Fruit fly (Drosophila melanogaster) whole organism, embryonic: ENCODE results near the gene CG4218.

Experiments used
- Awh ChIP-seq: fragments of 200-800 bp; sonication (Bioruptor generic); IDR thresholded peaks from 2 replicates; pipeline ENCODE4, ENCODE4 v1.3.6; 2022; ENCODE audit warnings: missing biosample characterization, missing genetic modification characterization
- Bgb ChIP-seq: fragments of 200-800 bp; sonication (Bioruptor generic); IDR thresholded peaks from 2 replicates; pipeline ENCODE4 v1.3.6; 2022; ENCODE audit warnings: missing biosample characterization, missing genetic modification characterization; ENCODE audit not compliant: partially characterized antibody
- Bteb2 ChIP-seq: fragments of 200-800 bp; sonication (Bioruptor generic); optimal IDR thresholded peaks from 2 replicates; lab custom pipeline; 2016; ENCODE audit warnings: missing biosample characterization, missing genetic modification characterization
- CG10543 ChIP-seq: fragments of 200-800 bp; sonication (Bioruptor generic); optimal IDR thresholded peaks from 3 replicates; lab custom pipeline; 2017; ENCODE audit warnings: missing biosample characterization, mild to moderate bottlenecking, missing genetic modification characterization, moderate library complexity
- CG12744 ChIP-seq: fragments of 200-800 bp; sonication (Bioruptor generic); optimal IDR thresholded peaks from 2 replicates; lab custom pipeline; 2016; ENCODE audit warnings: missing biosample characterization, missing genetic modification characterization
- CG12769 ChIP-seq: fragments of 200-800 bp; sonication (Bioruptor generic); optimal IDR thresholded peaks from 2 replicates; lab custom pipeline; 2019; ENCODE audit warnings: missing biosample characterization, mild to moderate bottlenecking, missing genetic modification characterization, moderate library complexity
- CG14014 ChIP-seq: fragments of 200-800 bp; sonication (Bioruptor generic); IDR thresholded peaks from 2 replicates; pipeline ENCODE4 v1.3.6; 2022; ENCODE audit warnings: missing biosample characterization, missing genetic modification characterization
- CG16779 ChIP-seq: fragments of 200-800 bp; sonication (Bioruptor generic); IDR thresholded peaks from 2 replicates; pipeline ENCODE4 v1.3.6; 2022; ENCODE audit warnings: missing biosample characterization, missing genetic modification characterization
- CG16863 ChIP-seq: fragments of 200-800 bp; sonication (Bioruptor generic); optimal IDR thresholded peaks from 3 replicates; lab custom pipeline; 2016; ENCODE audit warnings: missing biosample characterization, missing genetic modification characterization
- CG17802 ChIP-seq: fragments of 200-800 bp; sonication (Bioruptor generic); optimal IDR thresholded peaks from 2 replicates; lab custom pipeline; 2018; ENCODE audit warnings: missing biosample characterization, mild to moderate bottlenecking, missing genetic modification characterization, moderate library complexity
- CG17912 ChIP-seq: fragments of 200-800 bp; sonication (Bioruptor generic); optimal IDR thresholded peaks from 2 replicates; lab custom pipeline; 2018; ENCODE audit warnings: missing biosample characterization, mild to moderate bottlenecking, missing genetic modification characterization
- CG18619 ChIP-seq: fragments of 200-800 bp; sonication (Bioruptor generic); optimal IDR thresholded peaks from 3 replicates; lab custom pipeline; 2017; ENCODE audit warnings: missing biosample characterization, mild to moderate bottlenecking, missing genetic modification characterization
- CG2120 ChIP-seq: fragments of 200-800 bp; sonication (Bioruptor generic); optimal IDR thresholded peaks from 3 replicates; lab custom pipeline; 2016; ENCODE audit warnings: missing biosample characterization, missing genetic modification characterization
- CG31365 ChIP-seq: fragments of 200-800 bp; sonication (Bioruptor generic); optimal IDR thresholded peaks from 2 replicates; lab custom pipeline; 2018; ENCODE audit warnings: missing biosample characterization, mild to moderate bottlenecking, missing genetic modification characterization
- CG32772 ChIP-seq: fragments of 200-800 bp; sonication (Bioruptor generic); IDR thresholded peaks from 2 replicates; pipeline ENCODE4 v1.3.6; 2022; ENCODE audit warnings: missing biosample characterization, missing genetic modification characterization
- CG42726 ChIP-seq: fragments of 200-800 bp; sonication (Bioruptor generic); IDR thresholded peaks from 2 replicates; pipeline ENCODE4 v1.3.6; 2022; ENCODE audit warnings: missing biosample characterization, missing genetic modification characterization; ENCODE audit not compliant: partially characterized antibody
- CG5180 ChIP-seq: fragments of 200-800 bp; sonication (Bioruptor generic); optimal IDR thresholded peaks from 3 replicates; lab custom pipeline; 2017; ENCODE audit warnings: missing biosample characterization, missing genetic modification characterization, mild to moderate bottlenecking, moderate library complexity, missing genetic modification reagents
- CG6272 ChIP-seq: fragments of 200-800 bp; sonication (Bioruptor generic); IDR thresholded peaks from 2 replicates; pipeline ENCODE4 v1.3.6; 2022; ENCODE audit warnings: missing biosample characterization, missing genetic modification characterization
- CG8281 ChIP-seq: fragments of 200-800 bp; sonication (Bioruptor generic); optimal IDR thresholded peaks from 2 replicates; lab custom pipeline; 2018; ENCODE audit warnings: missing biosample characterization, mild to moderate bottlenecking, missing genetic modification characterization, moderate library complexity
- CG8290 ChIP-seq, 3 experiments: fragments of 200-800 bp; sonication (Bioruptor generic); optimal IDR thresholded peaks; 2 replicates each; lab custom pipeline; 2016 to 2019; ENCODE audit warnings: missing biosample characterization in 3 of 3, missing genetic modification characterization in 3 of 3, mild to moderate bottlenecking in 2 of 3, moderate library complexity in 1 of 3
- Camta ChIP-seq: fragments of 200-800 bp; sonication (Bioruptor generic); optimal IDR thresholded peaks from 2 replicates; lab custom pipeline; 2016; ENCODE audit warnings: missing biosample characterization, missing genetic modification characterization
- Dip3 ChIP-seq: fragments of 200-800 bp; sonication (Bioruptor generic); optimal IDR thresholded peaks from 3 replicates; lab custom pipeline; 2016; ENCODE audit warnings: missing biosample characterization, missing genetic modification characterization
- Kr ChIP-seq: fragments of 200-800 bp; sonication (Bioruptor generic); optimal IDR thresholded peaks from 2 replicates; lab custom pipeline; 2017; ENCODE audit warnings: missing biosample characterization, mild to moderate bottlenecking, missing genetic modification characterization
- Med ChIP-seq: fragments of 200-800 bp; sonication (Bioruptor generic); peaks from one replicate; lab custom pipeline; 2016; ENCODE audit warnings: missing biosample characterization, missing genetic modification characterization, mild to moderate bottlenecking, inconsistent platforms, moderate library complexity
- Opbp ChIP-seq: fragments of 200-800 bp; sonication (Bioruptor generic); IDR thresholded peaks from 3 replicates; pipeline ENCODE4 v1.3.6; 2022; ENCODE audit warnings: missing biosample characterization, missing genetic modification characterization; ENCODE audit not compliant: partially characterized antibody
- Pdp1 ChIP-seq, 2 experiments: fragments of 200-800 bp; sonication (Bioruptor generic); optimal IDR thresholded peaks; 3 replicates each; lab custom pipeline; 2016; ENCODE audit warnings: missing biosample characterization in 2 of 2, missing genetic modification characterization in 2 of 2, mild to moderate bottlenecking in 1 of 2, moderate library complexity in 1 of 2
- Poxn ChIP-seq: fragments of 200-800 bp; sonication (Bioruptor generic); IDR thresholded peaks from 2 replicates; pipeline ENCODE4 v1.3.6; 2022; ENCODE audit warnings: missing biosample characterization, missing genetic modification characterization
- Sox100B ChIP-seq: fragments of 200-800 bp; sonication (Bioruptor generic); optimal IDR thresholded peaks from 3 replicates; lab custom pipeline; 2018; ENCODE audit warnings: missing biosample characterization, mild to moderate bottlenecking, missing genetic modification characterization
- Xrp1 ChIP-seq: fragments of 200-800 bp; sonication (Bioruptor generic); IDR thresholded peaks from 2 replicates; pipeline ENCODE4 v1.3.6; 2022; ENCODE audit warnings: missing biosample characterization, missing genetic modification characterization
- ab ChIP-seq: fragments of 200-800 bp; sonication (Bioruptor generic); optimal IDR thresholded peaks from 2 replicates; lab custom pipeline; 2016; ENCODE audit warnings: missing biosample characterization, missing genetic modification characterization
- cad ChIP-seq: fragments of >200 bp; optimal IDR thresholded peaks from 2 replicates; lab custom pipeline; 2017; ENCODE audit warnings: missing biosample characterization, missing genetic modification characterization
- ci ChIP-seq: fragments of 200-800 bp; sonication (Bioruptor generic); IDR thresholded peaks from 3 replicates; pipeline ENCODE4 v1.3.6; 2022; ENCODE audit warnings: missing biosample characterization, missing genetic modification characterization
- crc ChIP-seq: fragments of 200-800 bp; sonication (Bioruptor generic); optimal IDR thresholded peaks from 2 replicates; lab custom pipeline; 2016; ENCODE audit warnings: missing biosample characterization, missing genetic modification characterization
- fd64A ChIP-seq: fragments of 200-800 bp; sonication (Bioruptor generic); optimal IDR thresholded peaks from 3 replicates; lab custom pipeline; 2018; ENCODE audit warnings: missing biosample characterization, mild to moderate bottlenecking, missing genetic modification characterization
- fu2 ChIP-seq: fragments of 200-800 bp; sonication (Bioruptor generic); optimal IDR thresholded peaks from 2 replicates; lab custom pipeline; 2016; ENCODE audit warnings: missing biosample characterization, missing genetic modification characterization
- lov ChIP-seq, 2 experiments: fragments of 200-800 bp in 1 of 2; fragments of >200 bp in 1 of 2; sonication (Bioruptor generic) in 1 of 2; IDR thresholded peaks in 1 of 2; optimal IDR thresholded peaks in 1 of 2; 2 replicates in 1 of 2; 3 replicates in 1 of 2; pipeline versions ENCODE4 v1.3.6 to Lab custom; 2017 to 2022; ENCODE audit warnings: missing biosample characterization in 1 of 2, missing genetic modification characterization in 1 of 2
- mam ChIP-seq: fragments of 200-800 bp; sonication (Bioruptor generic); optimal IDR thresholded peaks from 3 replicates; lab custom pipeline; 2016; ENCODE audit warnings: missing biosample characterization, missing genetic modification characterization
- onecut ChIP-seq: fragments of 200-800 bp; sonication (Bioruptor generic); IDR thresholded peaks from 2 replicates; pipeline ENCODE4 v1.3.6; 2022; ENCODE audit warnings: missing biosample characterization, missing genetic modification characterization
- pan ChIP-seq, 4 experiments: fragments of >200 bp in 3 of 4; fragments of 200-800 bp in 1 of 4; sonication (Bioruptor generic) in 1 of 4; optimal IDR thresholded peaks in 3 of 4; IDR thresholded peaks in 1 of 4; 2 replicates each; pipeline versions ENCODE4 v1.3.6 to Lab custom; 2017 to 2022; ENCODE audit warnings: missing biosample characterization in 2 of 4, missing genetic modification characterization in 2 of 4, mixed read lengths in 1 of 4
- pb ChIP-seq: fragments of 200-800 bp; sonication (Bioruptor generic); optimal IDR thresholded peaks from 3 replicates; lab custom pipeline; 2016; ENCODE audit warnings: missing biosample characterization, missing genetic modification characterization
- schlank ChIP-seq: fragments of 200-800 bp; sonication (Bioruptor generic); optimal IDR thresholded peaks from 2 replicates; lab custom pipeline; 2018; ENCODE audit warnings: missing biosample characterization, mild to moderate bottlenecking, missing genetic modification characterization
- trem ChIP-seq: fragments of 200-800 bp; optimal IDR thresholded peaks from 3 replicates; lab custom pipeline; 2019; ENCODE audit warnings: missing biosample characterization, mild to moderate bottlenecking, missing genetic modification characterization, moderate library complexity
- trh ChIP-seq: fragments of 200-800 bp; sonication (Bioruptor generic); optimal IDR thresholded peaks from 2 replicates; lab custom pipeline; 2016; ENCODE audit warnings: missing biosample characterization, missing genetic modification characterization

The CG4218 gene

DNA sequence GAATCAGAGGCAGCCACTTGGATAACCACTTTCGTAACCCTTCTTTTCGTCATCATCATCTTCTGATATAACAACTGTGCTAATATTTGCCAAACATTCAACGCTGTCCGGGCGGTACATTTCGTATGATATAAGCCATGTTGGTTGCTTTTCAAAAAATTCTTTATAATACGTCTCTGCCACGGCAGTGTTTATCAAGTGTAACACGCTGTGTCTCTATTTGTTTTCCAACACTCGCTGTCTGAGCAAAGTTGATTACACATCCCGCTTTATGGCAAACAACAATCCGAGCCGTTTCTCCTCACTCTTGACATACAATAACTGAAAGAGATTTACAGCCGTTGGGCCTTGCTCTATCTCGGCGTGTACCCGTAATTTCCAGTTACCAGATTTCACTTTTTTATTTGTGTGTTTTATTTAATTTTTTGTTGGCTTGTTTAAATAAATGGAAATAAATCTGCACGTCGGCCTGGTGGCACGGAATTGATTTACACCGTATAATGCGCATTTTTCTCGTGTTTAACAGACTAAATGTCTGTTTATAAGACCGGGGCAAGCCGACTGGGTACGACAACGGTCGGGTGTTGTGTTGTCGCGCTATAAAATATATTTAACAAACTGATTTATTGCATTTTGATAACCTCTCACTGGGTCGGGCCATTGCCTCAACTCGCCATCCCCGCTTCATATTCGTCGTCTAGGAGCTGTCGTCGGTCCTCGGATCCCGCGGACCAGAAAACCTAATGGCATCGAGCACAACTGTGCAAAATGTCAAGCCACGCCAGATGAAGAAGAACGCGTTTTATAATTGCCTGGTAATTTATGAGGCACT lies 43.7 kb downstream of the CG4218 start (continued):
- peak; percentile 91 for TF ChIP-seq trh
- TF ChIP-seq CG42726 (GFP tag; lab: Robert Waterston, UW) = no peak
- peak; percentile 93 for TF ChIP-seq CG17912
- peak; percentile 78 for TF ChIP-seq mam
- peak; percentile 91 for TF ChIP-seq Xrp1 (GFP tag; lab: Robert Waterston, UW)
- TF ChIP-seq CG12769 (tag; lab: Kevin White, UChicago) = peak; percentile 94
- TF ChIP-seq cad (GFP tag; lab: Kevin White, UChicago) = no peak
- TF ChIP-seq Poxn = no peak
- peak; percentile 87 for TF ChIP-seq CG12744 (GFP tag; lab: Kevin White, UChicago)
- TF ChIP-seq pb = peak; percentile 85
- TF ChIP-seq CG31365 (tag; lab: Kevin White, UChicago) = peak; percentile 79
- no peak for TF ChIP-seq CG6272 (GFP tag; lab: Robert Waterston, UW)
- TF ChIP-seq Dip3 (GFP tag; lab: Kevin White, UChicago) = peak; percentile 52
- peak; percentile 94 for TF ChIP-seq Kr (GFP tag; lab: Kevin White, UChicago)
- peak; percentile 80 for TF ChIP-seq CG10543
- peak; percentile 93 for TF ChIP-seq Awh
- peak; percentile 61 for TF ChIP-seq CG32772
- peak; percentile 89 for TF ChIP-seq Sox100B (GFP tag; lab: Kevin White, UChicago)
- peak; percentile 80 for TF ChIP-seq CG16863

DNA sequence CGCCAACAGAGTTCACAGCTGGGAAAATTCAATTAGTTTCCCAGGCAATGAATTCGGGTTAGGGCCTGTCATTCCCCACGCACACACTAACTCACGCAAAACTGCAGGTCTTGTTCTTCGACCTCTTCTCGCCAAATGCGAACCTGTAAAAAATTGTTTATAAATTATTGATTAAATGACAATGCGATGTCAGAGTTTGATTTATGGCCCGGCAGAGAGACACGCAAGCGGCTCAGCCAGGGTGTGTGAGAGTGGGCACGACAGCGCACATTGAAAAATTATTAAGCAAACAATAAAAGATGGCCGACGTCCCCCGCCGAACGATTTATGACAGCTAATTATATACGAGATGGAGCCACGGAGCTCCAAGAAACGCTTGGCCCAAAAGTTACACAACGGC lies 45.3 kb downstream of the CG4218 start:
- TF ChIP-seq CG14014 (GFP tag; lab: Robert Waterston, UW) (0 out of 2 replicates have a peak, but pooled peaks have one; percentile 24), CG8281 (tag; lab: Kevin White, UChicago) (peak; percentile 51), onecut (GFP tag; lab: Robert Waterston, UW) (peak; percentile 32; the same call in 1 of the 2 replicates), fd64A (GFP tag; lab: Kevin White, UChicago) (no peak), CG5180 (GFP tag; lab: Kevin White, UChicago) (no peak), lov (optimal IDR thresholded peaks at IDR 0.05; lab: Kevin White, UChicago) (no peak), lov (GFP tag; IDR thresholded peaks at IDR 0.05; lab: Robert Waterston, UW) (no peak), crc (GFP tag; lab: Kevin White, UChicago) (no peak), CG16779 (GFP tag; lab: Robert Waterston, UW) (no peak), Med (peak; percentile 54), Bgb (GFP tag; lab: Robert Waterston, UW) (no peak), CG2120 (GFP tag; lab: Kevin White, UChicago) (no peak), Bteb2 (GFP tag; lab: Kevin White, UChicago) (no peak), ab (GFP tag; lab: Kevin White, UChicago) (no peak), pan (optimal IDR thresholded peaks at IDR 0.05; lab: Kevin White, UChicago) (no peak), pan (GFP tag; optimal IDR thresholded peaks at IDR 0.05 in 1 of 2, IDR thresholded peaks at IDR 0.05 in 1 of 2) (peak in 1 of 2 experiments; percentile 14), Camta (no peak), Awh (no peak), ci (GFP tag; lab: Robert Waterston, UW) (0 out of 3 replicates have a peak, but pooled peaks have one; percentile 15), Opbp (GFP tag; lab: Robert Waterston, UW) (no peak), trem (tag; lab: Kevin White, UChicago) (no peak), CG18619 (no peak), CG17802 (no peak), schlank (tag; lab: Kevin White, UChicago) (no peak), fu2 (GFP tag; lab: Kevin White, UChicago) (no peak), Pdp1 (GFP tag; optimal IDR thresholded peaks at IDR 0.05; lab: Kevin White, UChicago) (peak in 1 of 2 experiments; percentile 68), CG8290 (GFP tag; optimal IDR thresholded peaks at IDR 0.05; lab: Kevin White, UChicago) (no peak), CG8290 (tag; optimal IDR thresholded peaks at IDR 0.05; lab: Kevin White, UChicago) (no peak)
